Fruit fly (Drosophila melanogaster): ENCODE data around the gene CG15535.
A peak's percentile ranks its signal among the peaks of the same experiment; 100 is the strongest.

Gene CG15535

dm6 chr3R:30388215-30388871, 35.4 kb downstream of the CG15535 start (continued):
- TF ChIP-seq Vsx1 (GFP tag; optimal IDR thresholded peaks at IDR 0.05) (peak; percentile 87), CG7556 (GFP tag; optimal IDR thresholded peaks at IDR 0.05) (peak; percentile 99), fu2 (GFP tag; optimal IDR thresholded peaks at IDR 0.05) (peak; percentile 98), gro (GFP tag; optimal IDR thresholded peaks at IDR 0.05) (peak; percentile 96), bcd (GFP tag; optimal IDR thresholded peaks at IDR 0.05) (peak; percentile 98), nau (GFP tag; optimal IDR thresholded peaks at IDR 0.05) (peak; percentile 96), CG7357 (GFP tag; IDR thresholded peaks at IDR 0.05) (peak; percentile 83), CG1832 (GFP tag; optimal IDR thresholded peaks at IDR 0.05) (no peak), Bteb2 (GFP tag; optimal IDR thresholded peaks at IDR 0.05) (peak; percentile 97), ab (GFP tag; optimal IDR thresholded peaks at IDR 0.05) (peak; percentile 83), CG7372 (GFP tag; IDR thresholded peaks at IDR 0.05) (peak; percentile 87), CG4404 (GFP tag; IDR thresholded peaks at IDR 0.05) (peak; percentile 93), CG17568 (GFP tag; optimal IDR thresholded peaks at IDR 0.05) (peak; percentile 72), chn (GFP tag; optimal IDR thresholded peaks at IDR 0.05) (peak; percentile 96), CG14441 (GFP tag; IDR thresholded peaks at IDR 0.05) (peak; percentile 90), Ets97D (GFP tag; optimal IDR thresholded peaks at IDR 0.05) (peak; percentile 83), mirr (GFP tag; optimal IDR thresholded peaks at IDR 0.05) (peak; percentile 82), Side (GFP tag; optimal IDR thresholded peaks at IDR 0.05) (peak; percentile 97), E2f2 (GFP tag; IDR thresholded peaks at IDR 0.05) (peak; percentile 67), CG4360 (GFP tag; IDR thresholded peaks at IDR 0.05) (peak; percentile 93), CG34422 (GFP tag; IDR thresholded peaks at IDR 0.05) (peak; percentile 93), CG1233 (GFP tag; optimal IDR thresholded peaks at IDR 0.05) (peak; percentile 97), klu (GFP tag; IDR thresholded peaks at IDR 0.05) (peak; percentile 90), CG14710 (tag; optimal IDR thresholded peaks at IDR 0.05) (peak; percentile 97), Six4 (GFP tag; optimal IDR thresholded peaks at IDR 0.05) (peak; percentile 96), HLH3B (GFP tag; IDR thresholded peaks at IDR 0.05) (peak; percentile 88), chinmo (GFP tag; IDR thresholded peaks at IDR 0.05; ENCODE audit: partially characterized antibody) (peak; percentile 96), Oaz (GFP tag; IDR thresholded peaks at IDR 0.05) (peak; percentile 86), CG3838 (GFP tag; optimal IDR thresholded peaks at IDR 0.05) (peak; percentile 92), CG32767 (GFP tag; IDR thresholded peaks at IDR 0.05) (no peak; the same call in none of the 2 replicates), Atf6 (GFP tag; IDR thresholded peaks at IDR 0.05) (peak; percentile 82), CG2889 (GFP tag; IDR thresholded peaks at IDR 0.05) (peak; percentile 66), tgo (GFP tag; IDR thresholded peaks at IDR 0.05) (peak; percentile 89), Antp (GFP tag; optimal IDR thresholded peaks at IDR 0.05) (peak; percentile 97), Hr78 (GFP tag; optimal IDR thresholded peaks at IDR 0.05) (peak in 1 of 2 experiments; percentile 92), CG13424 (tag; optimal IDR thresholded peaks at IDR 0.05) (peak; percentile 96), pita (GFP tag; optimal IDR thresholded peaks at IDR 0.05) (no peak), CG7963 (GFP tag; IDR thresholded peaks at IDR 0.05; ENCODE audit: partially characterized antibody) (no peak), CG8290 (GFP tag; optimal IDR thresholded peaks at IDR 0.05) (peak; percentile 91), CG8290 (tag; optimal IDR thresholded peaks at IDR 0.05) (peak; percentile 93 to 95), CG42726 (GFP tag; IDR thresholded peaks at IDR 0.05; ENCODE audit: partially characterized antibody) (0 out of 2 replicates have a peak, but pooled peaks have one; percentile 21), pho (GFP tag; optimal IDR thresholded peaks at IDR 0.05) (peak; percentile 98), CG15011 (GFP tag; optimal IDR thresholded peaks at IDR 0.05) (peak; percentile 97), row (GFP tag; IDR thresholded peaks at IDR 0.05) (peak; percentile 93), CG30431 (GFP tag; optimal IDR thresholded peaks at IDR 0.05) (peak; percentile 93), CG14965 (GFP tag; optimal IDR thresholded peaks at IDR 0.05; ENCODE audit: borderline replicate concordance) (peak; percentile 85), aop (GFP tag; IDR thresholded peaks at IDR 0.05) (peak; percentile 51; the same call in 1 of the 2 replicates), MTF-1 (GFP tag; optimal IDR thresholded peaks at IDR 0.05; ENCODE audit: borderline replicate concordance) (peak; percentile 99), hb (GFP tag; IDR thresholded peaks at IDR 0.05; ENCODE audit: partially characterized antibody) (no peak), Ada2b (GFP tag; IDR thresholded peaks at IDR 0.05) (peak; percentile 86)

All from whole organism, embryonic.